Fruit fly (Drosophila melanogaster): Measurements from ENCODE around the gene Gr93b.

The Gr93b gene

DNA sequence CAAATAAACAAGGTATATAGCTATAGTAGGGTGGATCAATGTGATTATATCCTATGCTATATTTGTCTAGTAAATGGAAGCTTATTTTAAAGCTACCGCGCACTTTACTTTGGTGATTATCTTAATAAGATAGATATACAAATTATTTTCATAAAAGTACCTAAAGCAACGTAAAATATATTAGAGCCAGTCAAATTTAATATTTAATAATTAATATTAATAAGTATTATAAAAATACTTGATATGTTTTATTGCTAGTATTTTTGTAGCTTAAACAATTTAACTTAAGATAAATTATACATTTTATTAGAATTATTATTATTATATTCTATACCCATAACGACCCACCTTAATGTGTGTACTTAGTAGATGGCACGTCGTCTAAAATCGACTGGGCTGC lies 3.9 kb downstream of the Gr93b start (continued):
- no peak for TF ChIP-seq Ets65A (GFP tag)
- no peak for TF ChIP-seq Hey (tag; optimal IDR thresholded peaks at IDR 0.05)
- TF ChIP-seq Hand (GFP tag; optimal IDR thresholded peaks at IDR 0.05), result no peak
- TF ChIP-seq CG14710 (tag; optimal IDR thresholded peaks at IDR 0.05), result peak; percentile 37
- peak; percentile 10 for TF ChIP-seq Deaf1 (tag; optimal IDR thresholded peaks at IDR 0.05)
- no peak for TF ChIP-seq pnt (GFP tag; optimal IDR thresholded peaks at IDR 0.05)
- TF ChIP-seq grau (tag; optimal IDR thresholded peaks at IDR 0.05), result peak; percentile 43
- peak; percentile 54 for TF ChIP-seq CG3281 (GFP tag; optimal IDR thresholded peaks at IDR 0.05)
- no peak for TF ChIP-seq eve (GFP tag; optimal IDR thresholded peaks at IDR 0.05)
- TF ChIP-seq D (optimal IDR thresholded peaks at IDR 0.05), result no peak
- TF ChIP-seq D (GFP tag; optimal IDR thresholded peaks at IDR 0.05), result peak; percentile 31
- peak; percentile 49 for TF ChIP-seq PHDP (tag; optimal IDR thresholded peaks at IDR 0.05)
- TF ChIP-seq ATbp (GFP tag; optimal IDR thresholded peaks at IDR 0.05), result no peak
- TF ChIP-seq CG33557 (GFP tag; optimal IDR thresholded peaks at IDR 0.05), result no peak
- TF ChIP-seq B-H1 (GFP tag; IDR thresholded peaks at IDR 0.05), result no peak
- no peak for TF ChIP-seq Bdp1 (GFP tag; optimal IDR thresholded peaks at IDR 0.05)
- TF ChIP-seq CG10147 (GFP tag; optimal IDR thresholded peaks at IDR 0.05), result peak; percentile 37
- peak; percentile 46 for TF ChIP-seq nom (GFP tag; optimal IDR thresholded peaks at IDR 0.05)
- TF ChIP-seq croc (GFP tag; conservative IDR thresholded peaks at IDR 0.05), result no peak
- peak in 1 of 2 experiments; percentile 73 for TF ChIP-seq Hr51 (GFP tag; optimal IDR thresholded peaks at IDR 0.05)
- peak; percentile 75 for TF ChIP-seq CG11504 (tag; optimal IDR thresholded peaks at IDR 0.05)
- TF ChIP-seq Trl (optimal IDR thresholded peaks at IDR 0.05), result no peak
- no peak for TF ChIP-seq Trl (GFP tag; optimal IDR thresholded peaks at IDR 0.05)
- no peak for TF ChIP-seq Opbp (GFP tag; IDR thresholded peaks at IDR 0.05; ENCODE audit: partially characterized antibody)
- no peak for TF ChIP-seq CG17568 (GFP tag; optimal IDR thresholded peaks at IDR 0.05)
- TF ChIP-seq CG10979 (tag; optimal IDR thresholded peaks at IDR 0.05), result peak; percentile 48
- no peak for TF ChIP-seq wor (GFP tag; IDR thresholded peaks at IDR 0.05)
- no peak for TF ChIP-seq maf-S (GFP tag; optimal IDR thresholded peaks at IDR 0.05)
- peak; percentile 30 for TF ChIP-seq CG4424 (GFP tag; optimal IDR thresholded peaks at IDR 0.05)
- no peak for TF ChIP-seq Atf-2 (GFP tag; optimal IDR thresholded peaks at IDR 0.05)
- peak; percentile 33 for TF ChIP-seq Meics (GFP tag; optimal IDR thresholded peaks at IDR 0.05)
- peak; percentile 64 for TF ChIP-seq gem (tag; optimal IDR thresholded peaks at IDR 0.05)
- peak; percentile 15 for TF ChIP-seq CG8388 (GFP tag; optimal IDR thresholded peaks at IDR 0.05)
- peak; percentile 40 for TF ChIP-seq CG7839 (tag; optimal IDR thresholded peaks at IDR 0.05)
- TF ChIP-seq h (optimal IDR thresholded peaks at IDR 0.05), result no peak
- no peak for TF ChIP-seq pho (GFP tag; optimal IDR thresholded peaks at IDR 0.05)
- no peak for TF ChIP-seq tup (GFP tag; optimal IDR thresholded peaks at IDR 0.05)
- TF ChIP-seq CG13894 (tag; optimal IDR thresholded peaks at IDR 0.05), result no peak
- TF ChIP-seq CG17385 (GFP tag; optimal IDR thresholded peaks at IDR 0.05), result peak; percentile 18
- TF ChIP-seq hbn (GFP tag; IDR thresholded peaks at IDR 0.05; ENCODE audit: partially characterized antibody), result no peak
- TF ChIP-seq CG6689 (GFP tag; IDR thresholded peaks at IDR 0.05), result peak; percentile 35; the same call in 1 of the 2 replicates
- no peak for TF ChIP-seq CG7372 (GFP tag; IDR thresholded peaks at IDR 0.05)
- TF ChIP-seq her (GFP tag; optimal IDR thresholded peaks at IDR 0.05), result no peak
- peak; percentile 12 for TF ChIP-seq HHEX (GFP tag; optimal IDR thresholded peaks at IDR 0.05)
- TF ChIP-seq Xrp1 (GFP tag; IDR thresholded peaks at IDR 0.05), result peak; percentile 12; the same call in 1 of the 2 replicates
- no peak for TF ChIP-seq CG3838 (GFP tag; optimal IDR thresholded peaks at IDR 0.05)
- no peak for TF ChIP-seq p53 (GFP tag; optimal IDR thresholded peaks at IDR 0.05)
- peak; percentile 13 for TF ChIP-seq gsb-n (tag; optimal IDR thresholded peaks at IDR 0.05)
- TF ChIP-seq ewg (GFP tag; optimal IDR thresholded peaks at IDR 0.05), result no peak
